Worm (Caenorhabditis elegans): ENCODE data around the gene C03H5.7.

Gene C03H5.7

ce11 chrII:341282-341681 lies 38.8 kb upstream of the C03H5.7 start:
- no peak for TF ChIP-seq ets-7 (tag; optimal IDR thresholded peaks at IDR 0.05)
- no peak for TF ChIP-seq hnd-1 (tag; optimal IDR thresholded peaks at IDR 0.05)
- no peak for TF ChIP-seq F13C5.2 (tag; optimal IDR thresholded peaks at IDR 0.05)
- TF ChIP-seq aly-1 (tag; optimal IDR thresholded peaks at IDR 0.05) = no peak
- no peak for TF ChIP-seq ama-1 (optimal IDR thresholded peaks at IDR 0.05)
- no peak for TF ChIP-seq ceh-13 (GFP tag; optimal IDR thresholded peaks at IDR 0.05)
- no peak for TF ChIP-seq sea-1 (GFP tag; conservative IDR thresholded peaks at IDR 0.05)
- no peak for TF ChIP-seq scrt-1 (GFP tag; IDR thresholded peaks at IDR 0.05)
- TF ChIP-seq ceh-36 (tag; optimal IDR thresholded peaks at IDR 0.05) = no peak
- no peak for TF ChIP-seq flt-1 (GFP tag; IDR thresholded peaks at IDR 0.05)
- no peak for TF ChIP-seq tbx-11 (GFP tag; IDR thresholded peaks at IDR 0.05)
- no peak for TF ChIP-seq pes-1 (GFP tag; IDR thresholded peaks at IDR 0.05)
- no peak for TF ChIP-seq tbx-37 (GFP tag; conservative IDR thresholded peaks at IDR 0.05)
- no peak for TF ChIP-seq hmg-4 (GFP tag; optimal IDR thresholded peaks at IDR 0.05)

ce11 chrII:347734-348133 lies 32.3 kb upstream of the C03H5.7 start, which contains the start of gene D1069.3:
Gene D1069.3 (minus strand): TSS chrII:347891.
- peak; percentile 19 for TF ChIP-seq F13C5.2 (tag; optimal IDR thresholded peaks at IDR 0.05)
- no peak for TF ChIP-seq sea-1 (GFP tag; conservative IDR thresholded peaks at IDR 0.05)

DNA sequence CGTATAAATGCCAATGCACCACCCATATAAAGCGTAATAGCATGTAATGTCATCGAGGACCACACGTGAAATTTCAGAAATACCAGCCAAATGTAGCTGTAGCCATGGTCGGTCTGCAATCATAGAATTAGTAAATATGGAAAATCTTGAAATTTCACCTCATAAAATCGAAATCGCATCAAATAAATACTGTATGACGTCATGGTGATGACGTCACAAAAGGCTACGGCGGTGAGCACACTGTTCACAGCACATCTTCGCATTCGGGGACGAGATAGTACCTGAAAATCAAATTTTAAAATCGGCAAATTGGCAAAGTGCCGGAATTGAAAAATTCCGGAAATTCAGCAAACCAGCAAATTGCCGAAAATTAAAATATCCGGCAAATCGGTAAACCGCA lies 30.3 kb upstream of the C03H5.7 start:
- TF ChIP-seq aly-1 (tag; optimal IDR thresholded peaks at IDR 0.05) (no peak), tbx-11 (GFP tag; IDR thresholded peaks at IDR 0.05) (no peak), ets-7 (tag; optimal IDR thresholded peaks at IDR 0.05) (no peak), B0310.2 (tag; optimal IDR thresholded peaks at IDR 0.05) (no peak), F13C5.2 (tag; optimal IDR thresholded peaks at IDR 0.05) (no peak), hnd-1 (tag; optimal IDR thresholded peaks at IDR 0.05) (no peak), hmbx-1 (tag; optimal IDR thresholded peaks at IDR 0.05) (no peak), ceh-36 (tag; optimal IDR thresholded peaks at IDR 0.05) (no peak), scrt-1 (GFP tag; IDR thresholded peaks at IDR 0.05) (no peak), sea-1 (GFP tag; conservative IDR thresholded peaks at IDR 0.05) (no peak), hmg-4 (GFP tag; optimal IDR thresholded peaks at IDR 0.05) (no peak), flt-1 (GFP tag; IDR thresholded peaks at IDR 0.05) (no peak), tbx-37 (GFP tag; conservative IDR thresholded peaks at IDR 0.05) (no peak), tra-4 (tag; optimal IDR thresholded peaks at IDR 0.05) (no peak), ceh-13 (GFP tag; optimal IDR thresholded peaks at IDR 0.05) (no peak), ama-1 (optimal IDR thresholded peaks at IDR 0.05) (no peak), pes-1 (GFP tag; IDR thresholded peaks at IDR 0.05) (no peak)

ce11 chrII:354494-354893 lies 25.5 kb upstream of the C03H5.7 start:
- no peak for TF ChIP-seq F13C5.2 (tag; optimal IDR thresholded peaks at IDR 0.05)
- TF ChIP-seq tra-4 (tag; optimal IDR thresholded peaks at IDR 0.05) = no peak
- no peak for TF ChIP-seq B0310.2 (tag; optimal IDR thresholded peaks at IDR 0.05)
- TF ChIP-seq tbx-37 (GFP tag; conservative IDR thresholded peaks at IDR 0.05) = no peak
- TF ChIP-seq hmg-4 (GFP tag; optimal IDR thresholded peaks at IDR 0.05) = no peak
- no peak for TF ChIP-seq ama-1 (optimal IDR thresholded peaks at IDR 0.05)
- no peak for TF ChIP-seq ets-7 (tag; optimal IDR thresholded peaks at IDR 0.05)
- TF ChIP-seq tbx-11 (GFP tag; IDR thresholded peaks at IDR 0.05) = no peak
- no peak for TF ChIP-seq sea-1 (GFP tag; conservative IDR thresholded peaks at IDR 0.05)
- TF ChIP-seq aly-1 (tag; optimal IDR thresholded peaks at IDR 0.05) = no peak
- no peak for TF ChIP-seq hnd-1 (tag; optimal IDR thresholded peaks at IDR 0.05)
- no peak for TF ChIP-seq ceh-13 (GFP tag; optimal IDR thresholded peaks at IDR 0.05)
- TF ChIP-seq flt-1 (GFP tag; IDR thresholded peaks at IDR 0.05) = no peak
- TF ChIP-seq pes-1 (GFP tag; IDR thresholded peaks at IDR 0.05) = no peak
- TF ChIP-seq ceh-36 (tag; optimal IDR thresholded peaks at IDR 0.05) = no peak

- no peak for TF ChIP-seq tbx-37 (GFP tag; conservative IDR thresholded peaks at IDR 0.05)
- no peak for TF ChIP-seq pes-1 (GFP tag; IDR thresholded peaks at IDR 0.05)
- no peak for TF ChIP-seq ets-7 (tag; optimal IDR thresholded peaks at IDR 0.05)
- no peak for TF ChIP-seq sea-1 (GFP tag; conservative IDR thresholded peaks at IDR 0.05)
- no peak for TF ChIP-seq aly-1 (tag; optimal IDR thresholded peaks at IDR 0.05)
- no peak for TF ChIP-seq flt-1 (GFP tag; IDR thresholded peaks at IDR 0.05)
- no peak for TF ChIP-seq tbx-11 (GFP tag; IDR thresholded peaks at IDR 0.05)
- no peak for TF ChIP-seq B0310.2 (tag; optimal IDR thresholded peaks at IDR 0.05)
- no peak for TF ChIP-seq ama-1 (optimal IDR thresholded peaks at IDR 0.05)
- no peak for TF ChIP-seq ceh-13 (GFP tag; optimal IDR thresholded peaks at IDR 0.05)
- no peak for TF ChIP-seq ceh-36 (tag; optimal IDR thresholded peaks at IDR 0.05)
- no peak for TF ChIP-seq hmbx-1 (tag; optimal IDR thresholded peaks at IDR 0.05)
- no peak for TF ChIP-seq scrt-1 (GFP tag; IDR thresholded peaks at IDR 0.05)
Measured at ce11 chrII:356969-357368, 23.1 kb upstream of the C03H5.7 start, which contains the start of gene dmsr-4. Gene dmsr-4 (minus strand): TSS chrII:357069.

DNA sequence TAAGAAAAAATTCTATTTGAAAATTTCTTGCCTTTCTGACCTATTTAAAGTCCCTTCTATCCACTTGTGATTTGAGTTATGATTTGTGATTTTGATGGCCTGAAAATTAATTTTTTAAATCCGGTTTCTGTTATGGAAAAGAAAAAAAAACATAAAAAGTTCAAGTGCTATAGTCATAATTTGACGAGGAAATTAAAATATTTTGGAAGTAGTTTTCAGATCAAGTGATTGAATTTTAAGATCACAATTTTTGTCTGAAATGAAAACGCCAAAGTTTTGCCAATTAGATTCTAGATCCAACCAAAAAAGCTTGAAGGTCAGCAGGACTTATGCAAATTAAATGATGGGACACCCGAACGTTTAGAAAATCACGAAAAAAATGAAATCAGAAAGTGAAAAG lies 12.6 kb upstream of the C03H5.7 start, which contains the start of gene ptr-3:
Gene ptr-3, minus strand, starts transcription at position 101 of the 400 bp plus-strand sequence.
- TF ChIP-seq aly-1 (tag; optimal IDR thresholded peaks at IDR 0.05) (no peak), hmg-4 (GFP tag; optimal IDR thresholded peaks at IDR 0.05) (no peak), tbx-11 (GFP tag; IDR thresholded peaks at IDR 0.05) (no peak), tra-4 (tag; optimal IDR thresholded peaks at IDR 0.05) (no peak), ceh-36 (tag; optimal IDR thresholded peaks at IDR 0.05) (no peak), F13C5.2 (tag; optimal IDR thresholded peaks at IDR 0.05) (no peak), hmbx-1 (tag; optimal IDR thresholded peaks at IDR 0.05) (no peak), sea-1 (GFP tag; conservative IDR thresholded peaks at IDR 0.05) (no peak), ama-1 (optimal IDR thresholded peaks at IDR 0.05) (no peak), scrt-1 (GFP tag; IDR thresholded peaks at IDR 0.05) (no peak), flt-1 (GFP tag; IDR thresholded peaks at IDR 0.05) (no peak), pes-1 (GFP tag; IDR thresholded peaks at IDR 0.05) (no peak), tbx-37 (GFP tag; conservative IDR thresholded peaks at IDR 0.05) (no peak), hnd-1 (tag; optimal IDR thresholded peaks at IDR 0.05) (no peak), B0310.2 (tag; optimal IDR thresholded peaks at IDR 0.05) (no peak), ets-7 (tag; optimal IDR thresholded peaks at IDR 0.05) (no peak), ceh-13 (GFP tag; optimal IDR thresholded peaks at IDR 0.05) (no peak)

DNA sequence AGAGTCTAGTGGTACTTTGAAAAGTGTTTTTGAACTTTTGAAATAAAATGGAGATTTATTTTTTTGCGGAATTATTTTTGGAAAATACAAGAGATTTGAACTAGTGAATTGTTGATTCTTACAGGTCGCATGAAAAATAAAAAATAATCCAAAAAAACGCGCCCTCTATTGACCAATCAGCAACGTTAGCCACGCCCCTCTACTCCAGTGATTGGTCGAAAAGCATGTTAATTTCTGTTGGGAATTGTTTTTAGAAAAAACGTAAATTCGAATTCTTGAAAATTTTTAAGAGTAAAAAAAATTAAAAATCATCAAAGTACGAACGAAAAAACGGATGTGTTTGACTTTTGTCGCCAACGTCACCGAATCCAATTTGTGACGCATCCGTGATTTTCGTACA lies 9.6 kb upstream of the C03H5.7 start:
- TF ChIP-seq scrt-1 (GFP tag; IDR thresholded peaks at IDR 0.05) = no peak
- no peak for TF ChIP-seq hnd-1 (tag; optimal IDR thresholded peaks at IDR 0.05)
- TF ChIP-seq ets-7 (tag; optimal IDR thresholded peaks at IDR 0.05) = no peak
- no peak for TF ChIP-seq tra-4 (tag; optimal IDR thresholded peaks at IDR 0.05)
- no peak for TF ChIP-seq tbx-11 (GFP tag; IDR thresholded peaks at IDR 0.05)
- no peak for TF ChIP-seq ama-1 (optimal IDR thresholded peaks at IDR 0.05)
- TF ChIP-seq aly-1 (tag; optimal IDR thresholded peaks at IDR 0.05) = no peak
- TF ChIP-seq sea-1 (GFP tag; conservative IDR thresholded peaks at IDR 0.05) = no peak
- TF ChIP-seq hmg-4 (GFP tag; optimal IDR thresholded peaks at IDR 0.05) = no peak
- TF ChIP-seq hmbx-1 (tag; optimal IDR thresholded peaks at IDR 0.05) = no peak
- TF ChIP-seq flt-1 (GFP tag; IDR thresholded peaks at IDR 0.05) = no peak
- TF ChIP-seq ceh-13 (GFP tag; optimal IDR thresholded peaks at IDR 0.05) = no peak
- no peak for TF ChIP-seq ceh-36 (tag; optimal IDR thresholded peaks at IDR 0.05)
- TF ChIP-seq pes-1 (GFP tag; IDR thresholded peaks at IDR 0.05) = no peak
- TF ChIP-seq B0310.2 (tag; optimal IDR thresholded peaks at IDR 0.05) = no peak
- no peak for TF ChIP-seq F13C5.2 (tag; optimal IDR thresholded peaks at IDR 0.05)
- no peak for TF ChIP-seq tbx-37 (GFP tag; conservative IDR thresholded peaks at IDR 0.05)

Measured in whole organism, early embryonic.